Fruit fly (Drosophila melanogaster) whole organism, prepupa: ENCODE measurements around the gene Rdh.

Source experiments
- CG1621 ChIP-seq: fragments of 200-800 bp; sonication (Bioruptor generic); optimal IDR thresholded peaks from 3 replicates; lab custom pipeline; 2018; ENCODE audit warnings: missing biosample characterization, mild to moderate bottlenecking, missing genetic modification characterization
- CG6792 ChIP-seq: fragments of 200-800 bp; sonication (Bioruptor generic); optimal IDR thresholded peaks from 3 replicates; lab custom pipeline; 2016; ENCODE audit warnings: missing biosample characterization, missing genetic modification characterization
- CG7368 ChIP-seq: fragments of 200-800 bp; sonication (Bioruptor generic); optimal IDR thresholded peaks from 3 replicates; lab custom pipeline; 2016; ENCODE audit warnings: missing biosample characterization, missing genetic modification characterization
- Eip75B ChIP-seq: fragments of 200-800 bp; sonication (Bioruptor generic); optimal IDR thresholded peaks from 3 replicates; lab custom pipeline; 2016; ENCODE audit warnings: missing biosample characterization, missing genetic modification characterization
- Eip78C ChIP-seq: fragments of 200-800 bp; sonication (Bioruptor generic); peaks from one replicate; lab custom pipeline; 2016; ENCODE audit warnings: missing biosample characterization, missing genetic modification characterization
- Eip93F ChIP-seq: fragments of 200-800 bp; sonication (Bioruptor generic); optimal IDR thresholded peaks from 2 replicates; lab custom pipeline; 2016; ENCODE audit warnings: missing biosample characterization, mild to moderate bottlenecking, missing genetic modification characterization
- Ets96B ChIP-seq: fragments of 200-800 bp; optimal IDR thresholded peaks from 2 replicates; lab custom pipeline; 2019; ENCODE audit warnings: missing biosample characterization, mild to moderate bottlenecking, missing genetic modification characterization, moderate library complexity
- Lpt ChIP-seq: fragments of 200-800 bp; sonication (Bioruptor generic); optimal IDR thresholded peaks from 3 replicates; lab custom pipeline; 2016; ENCODE audit warnings: missing biosample characterization, missing genetic modification characterization
- Sox14 ChIP-seq: fragments of 200-800 bp; sonication (Bioruptor generic); optimal IDR thresholded peaks from 3 replicates; lab custom pipeline; 2016; ENCODE audit warnings: missing biosample characterization, missing genetic modification characterization
- dac ChIP-seq: fragments of 200-800 bp; sonication (Bioruptor generic); optimal IDR thresholded peaks from 2 replicates; lab custom pipeline; 2017; ENCODE audit warnings: missing biosample characterization, mild to moderate bottlenecking, missing genetic modification characterization
- eg ChIP-seq: fragments of 200-800 bp; sonication (Bioruptor generic); IDR thresholded peaks from 3 replicates; pipeline ENCODE4 v1.3.6; 2022; ENCODE audit warnings: missing biosample characterization, missing genetic modification characterization
- salr ChIP-seq, 2 experiments: fragments of 200-800 bp; sonication (Bioruptor generic); optimal IDR thresholded peaks; 3 replicates each; lab custom pipeline; 2016 to 2018; ENCODE audit warnings: missing biosample characterization in 2 of 2, missing genetic modification characterization in 2 of 2, mild to moderate bottlenecking in 1 of 2
- topi ChIP-seq: fragments of 200-800 bp; sonication (Bioruptor generic); optimal IDR thresholded peaks from 3 replicates; lab custom pipeline; 2016; ENCODE audit warnings: missing biosample characterization, missing genetic modification characterization

dm6 chr3L:3788790-3789421 is 36.3 kb upstream of the Rdh start:
- TF ChIP-seq CG1621 = no peak
- no peak for TF ChIP-seq salr (GFP tag; optimal IDR thresholded peaks at IDR 0.05; lab: Kevin White, UChicago)
- TF ChIP-seq topi (GFP tag; lab: Kevin White, UChicago) = no peak
- TF ChIP-seq dac = no peak
- no peak for TF ChIP-seq Eip75B (GFP tag; lab: Kevin White, UChicago)
- no peak for TF ChIP-seq Ets96B (tag; lab: Kevin White, UChicago)
- peak; percentile 62 for TF ChIP-seq Eip78C (GFP tag; lab: Kevin White, UChicago)
- no peak for TF ChIP-seq CG7368
- TF ChIP-seq Eip93F (GFP tag; lab: Kevin White, UChicago) = no peak
- TF ChIP-seq Sox14 (GFP tag; lab: Kevin White, UChicago) = no peak
- TF ChIP-seq Lpt (GFP tag; lab: Kevin White, UChicago) = no peak
- no peak for TF ChIP-seq CG6792 (GFP tag; lab: Kevin White, UChicago)
- TF ChIP-seq eg (GFP tag; lab: Robert Waterston, UW) = peak; percentile 34; the same call in 1 of the 3 replicates
